Fruit fly (Drosophila melanogaster) whole organism, prepupa: ENCODE data around the gene CG1983.

Experiments used
- CG10631 ChIP-seq: fragments of 200-800 bp; sonication (Bioruptor generic); optimal IDR thresholded peaks from 2 replicates; lab custom pipeline; 2016; ENCODE audit warnings: missing biosample characterization, missing genetic modification characterization
- CG32006 ChIP-seq: fragments of 200-800 bp; sonication (Bioruptor generic); optimal IDR thresholded peaks from 3 replicates; lab custom pipeline; 2017; ENCODE audit warnings: missing biosample characterization, mild to moderate bottlenecking, missing genetic modification characterization
- CG3919 ChIP-seq: fragments of 200-800 bp; sonication (Bioruptor generic); optimal IDR thresholded peaks from 3 replicates; lab custom pipeline; 2016; ENCODE audit warnings: missing biosample characterization, missing genetic modification characterization
- fd85E ChIP-seq: fragments of 200-800 bp; sonication (Bioruptor generic); optimal IDR thresholded peaks from 3 replicates; lab custom pipeline; 2016; ENCODE audit warnings: missing biosample characterization, missing genetic modification characterization
- vri ChIP-seq: fragments of 200-800 bp; sonication (Bioruptor generic); optimal IDR thresholded peaks from 3 replicates; lab custom pipeline; 2016; ENCODE audit warnings: missing biosample characterization, mild to moderate bottlenecking, missing genetic modification characterization

dm6 chr3R:30183872-30184271, 6.4 kb upstream of the CG1983 start:
- TF ChIP-seq CG10631 (GFP tag; lab: Kevin White, UChicago) (no peak), CG32006 (GFP tag; lab: Kevin White, UChicago) (no peak), CG3919 (GFP tag; lab: Kevin White, UChicago) (no peak), fd85E (GFP tag; lab: Kevin White, UChicago) (no peak), vri (no peak)
